Fruit fly (Drosophila melanogaster): ENCODE measurements around the gene CG18545.

CG18545 gene

dm6 chr3R:10356563-10357363 lies 16.0 kb downstream of the CG18545 start:
- no peak for TF ChIP-seq noc (tag; optimal IDR thresholded peaks at IDR 0.05)

- no peak for TF ChIP-seq noc (tag; optimal IDR thresholded peaks at IDR 0.05)
Measured at dm6 chr3R:10357364-10357676, 16.6 kb downstream of the CG18545 start.

dm6 chr3R:10364287-10364686 lies 23.5 kb downstream of the CG18545 start:
- TF ChIP-seq noc (tag; optimal IDR thresholded peaks at IDR 0.05): no peak

- no peak for TF ChIP-seq noc (tag; optimal IDR thresholded peaks at IDR 0.05)
Measured at dm6 chr3R:10368251-10368650, 27.5 kb downstream of the CG18545 start.

dm6 chr3R:10369799-10370198 lies 29.1 kb downstream of the CG18545 start:
- no peak for TF ChIP-seq noc (tag; optimal IDR thresholded peaks at IDR 0.05)

dm6 chr3R:10370495-10370894 lies 29.7 kb downstream of the CG18545 start:
- TF ChIP-seq noc (tag; optimal IDR thresholded peaks at IDR 0.05): no peak

- TF ChIP-seq noc (tag; optimal IDR thresholded peaks at IDR 0.05): peak; percentile 59
Measured at dm6 chr3R:10377849-10378248, 37.1 kb downstream of the CG18545 start, which contains the start of gene Rfx. TSS of gene Rfx (minus strand) at chr3R:10378068.

dm6 chr3R:10378989-10379388 lies 38.2 kb downstream of the CG18545 start:
- TF ChIP-seq noc (tag; optimal IDR thresholded peaks at IDR 0.05): no peak

dm6 chr3R:10379409-10379808 lies 38.7 kb downstream of the CG18545 start:
- TF ChIP-seq noc (tag; optimal IDR thresholded peaks at IDR 0.05): no peak

dm6 chr3R:10380025-10380424 lies 39.3 kb downstream of the CG18545 start:
- TF ChIP-seq noc (tag; optimal IDR thresholded peaks at IDR 0.05): peak; percentile 39

- no peak for TF ChIP-seq noc (tag; optimal IDR thresholded peaks at IDR 0.05)
Measured at dm6 chr3R:10388128-10389026, 47.6 kb downstream of the CG18545 start, which contains the start of gene cwo. TSS of gene cwo (plus strand) at chr3R:10388258.

dm6 chr3R:10389027-10389465 lies 48.3 kb downstream of the CG18545 start:
- no peak for TF ChIP-seq noc (tag; optimal IDR thresholded peaks at IDR 0.05)

- TF ChIP-seq noc (tag; optimal IDR thresholded peaks at IDR 0.05): no peak
Measured at dm6 chr3R:10389877-10390468, 49.2 kb downstream of the CG18545 start.

dm6 chr3R:10390914-10391377 lies 50.2 kb downstream of the CG18545 start:
- TF ChIP-seq noc (tag; optimal IDR thresholded peaks at IDR 0.05): peak; percentile 89
